Fruit fly (Drosophila melanogaster) Kc167 (cell line): Measurements from ENCODE around the gene Jon66Ci.

Source experiments
- Myc ChIP-seq: fragments of >200 bp; optimal IDR thresholded peaks from 2 replicates; lab custom pipeline; 2017; ENCODE audit warnings: missing external identifiers
- Sin3A ChIP-seq: fragments of >200 bp; optimal IDR thresholded peaks from 2 replicates; lab custom pipeline; 2018; ENCODE audit warnings: missing external identifiers
- h ChIP-seq: fragments of >200 bp; optimal IDR thresholded peaks from 3 replicates; lab custom pipeline; 2018; ENCODE audit warnings: missing external identifiers
- insv ChIP-seq: fragments of >200 bp; optimal IDR thresholded peaks from 3 replicates; lab custom pipeline; 2018; ENCODE audit warnings: missing external identifiers
- psq ChIP-seq: fragments of >200 bp; optimal IDR thresholded peaks from 2 replicates; lab custom pipeline; 2017; ENCODE audit warnings: missing external identifiers
- ttk ChIP-seq: sonication (Bioruptor generic); optimal IDR thresholded peaks from 2 replicates; lab custom pipeline; 2017; ENCODE audit warnings: missing external identifiers

DNA sequence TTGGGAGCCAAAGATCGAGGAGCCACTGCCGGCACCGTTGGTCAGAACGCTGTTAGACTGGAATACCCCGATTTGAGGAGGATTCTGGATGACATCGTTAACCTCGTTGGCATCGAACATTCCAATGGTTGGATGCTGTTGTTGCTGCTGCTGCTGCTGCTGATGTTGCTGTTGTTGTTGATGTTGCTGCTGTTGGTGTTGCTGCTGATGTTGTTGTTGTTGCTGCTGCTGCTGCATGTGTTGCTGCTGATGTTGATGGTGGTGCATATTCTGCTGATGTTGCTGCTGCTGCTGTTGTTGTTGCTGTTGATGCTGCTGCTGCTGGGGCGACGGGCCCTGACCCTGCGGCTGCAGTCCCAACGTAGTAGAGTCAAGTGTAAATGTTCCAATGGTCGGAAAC lies 46.2 kb downstream of the Jon66Ci start:
- no peak for TF ChIP-seq psq
- no peak for TF ChIP-seq Myc (lab: Kevin White, UChicago)
- TF ChIP-seq h (lab: Kevin White, UChicago) = no peak
- TF ChIP-seq Sin3A (lab: Kevin White, UChicago) = no peak
- TF ChIP-seq insv (lab: Kevin White, UChicago) = no peak
- TF ChIP-seq ttk (lab: Kevin White, UChicago) = no peak
